Fruit fly (Drosophila melanogaster) whole organism, embryonic: ENCODE measurements around the gene CG33490.

Experiments
- Asciz ChIP-seq: fragments of 200-800 bp; sonication (Bioruptor generic); optimal IDR thresholded peaks from 2 replicates; lab custom pipeline; 2017; ENCODE audit warnings: missing biosample characterization, mild to moderate bottlenecking, missing genetic modification characterization, missing genetic modification reagents
- Atf-2 ChIP-seq: fragments of 200-800 bp; sonication (Bioruptor generic); optimal IDR thresholded peaks from 2 replicates; lab custom pipeline; 2016; ENCODE audit warnings: missing biosample characterization, missing genetic modification characterization
- Atf3 ChIP-seq: fragments of 200-800 bp; sonication (Bioruptor generic); optimal IDR thresholded peaks from 3 replicates; lab custom pipeline; 2016; ENCODE audit warnings: missing biosample characterization, missing genetic modification characterization
- CG10147 ChIP-seq: fragments of 200-800 bp; sonication (Bioruptor generic); optimal IDR thresholded peaks from 2 replicates; lab custom pipeline; 2019; ENCODE audit warnings: missing biosample characterization, mild to moderate bottlenecking, missing genetic modification characterization, moderate library complexity
- CG10366 ChIP-seq: fragments of 200-800 bp; sonication (Bioruptor generic); IDR thresholded peaks from 2 replicates; pipeline ENCODE4 v1.3.6; 2022; ENCODE audit warnings: missing biosample characterization, missing genetic modification characterization
- CG11398 ChIP-seq: fragments of 200-800 bp; sonication (Bioruptor generic); optimal IDR thresholded peaks from 2 replicates; lab custom pipeline; 2016; ENCODE audit warnings: missing biosample characterization, missing genetic modification characterization
- CG12299 ChIP-seq: fragments of 200-800 bp; sonication (Bioruptor generic); optimal IDR thresholded peaks from 2 replicates; lab custom pipeline; 2018; ENCODE audit warnings: missing biosample characterization, mild to moderate bottlenecking, missing genetic modification characterization
- CG12391 ChIP-seq: fragments of 200-800 bp; sonication (Bioruptor generic); optimal IDR thresholded peaks from 3 replicates; lab custom pipeline; 2018; ENCODE audit warnings: missing biosample characterization, mild to moderate bottlenecking, missing genetic modification characterization, moderate library complexity
- CG13296 ChIP-seq: fragments of 200-800 bp; sonication (Bioruptor generic); optimal IDR thresholded peaks from 3 replicates; lab custom pipeline; 2018; ENCODE audit warnings: missing biosample characterization, mild to moderate bottlenecking, missing genetic modification characterization
- CG13424 ChIP-seq: fragments of 200-800 bp; sonication (Bioruptor generic); optimal IDR thresholded peaks from 2 replicates; lab custom pipeline; 2019; ENCODE audit warnings: missing biosample characterization, mild to moderate bottlenecking, missing genetic modification characterization, moderate library complexity
- CG14441 ChIP-seq: fragments of 200-800 bp; sonication (Bioruptor generic); IDR thresholded peaks from 2 replicates; pipeline ENCODE4 v1.3.6; 2022; ENCODE audit warnings: missing biosample characterization, missing genetic modification characterization
- CG2120 ChIP-seq: fragments of 200-800 bp; sonication (Bioruptor generic); optimal IDR thresholded peaks from 3 replicates; lab custom pipeline; 2016; ENCODE audit warnings: missing biosample characterization, missing genetic modification characterization
- CG3163 ChIP-seq: fragments of 200-800 bp; sonication (Bioruptor generic); optimal IDR thresholded peaks from 3 replicates; lab custom pipeline; 2016; ENCODE audit warnings: missing biosample characterization, missing genetic modification characterization
- CG4404 ChIP-seq: fragments of 200-800 bp; sonication (Bioruptor generic); IDR thresholded peaks from 2 replicates; pipeline ENCODE4 v1.3.6; 2022; ENCODE audit warnings: missing biosample characterization, missing genetic modification characterization
- CG4854 ChIP-seq: fragments of 200-800 bp; sonication (Bioruptor generic); optimal IDR thresholded peaks from 2 replicates; lab custom pipeline; 2016; ENCODE audit warnings: missing biosample characterization, missing genetic modification characterization, inconsistent platforms
- CG5953 ChIP-seq: fragments of 200-800 bp; sonication (Bioruptor generic); IDR thresholded peaks from 2 replicates; pipeline ENCODE4 v1.3.6; 2022; ENCODE audit warnings: missing biosample characterization, missing genetic modification characterization
- CG6272 ChIP-seq: fragments of 200-800 bp; sonication (Bioruptor generic); IDR thresholded peaks from 2 replicates; pipeline ENCODE4 v1.3.6; 2022; ENCODE audit warnings: missing biosample characterization, missing genetic modification characterization
- CG8359 ChIP-seq: fragments of 200-800 bp; sonication (Bioruptor generic); optimal IDR thresholded peaks from 2 replicates; lab custom pipeline; 2017; ENCODE audit warnings: missing biosample characterization, mild to moderate bottlenecking, missing genetic modification characterization, borderline replicate concordance
- CG8944 ChIP-seq: fragments of 200-800 bp; sonication (Bioruptor generic); optimal IDR thresholded peaks from 3 replicates; lab custom pipeline; 2016; ENCODE audit warnings: missing biosample characterization, missing genetic modification characterization
- Dip2 ChIP-seq: fragments of 200-800 bp; sonication (Bioruptor generic); IDR thresholded peaks from 2 replicates; pipeline ENCODE4 v1.3.6; 2022; ENCODE audit warnings: missing biosample characterization, missing genetic modification characterization
- Drgx ChIP-seq: fragments of 200-800 bp; sonication (Bioruptor generic); IDR thresholded peaks from 2 replicates; pipeline ENCODE4 v1.3.6; 2022; ENCODE audit warnings: missing biosample characterization, missing genetic modification characterization
- Gug ChIP-seq: fragments of 200-800 bp; sonication (Bioruptor generic); IDR thresholded peaks from 4 replicates; pipeline ENCODE4 v1.3.6; 2022; ENCODE audit warnings: missing biosample characterization, missing genetic modification characterization
- Med ChIP-seq: fragments of 200-800 bp; sonication (Bioruptor generic); peaks from one replicate; lab custom pipeline; 2016; ENCODE audit warnings: missing biosample characterization, missing genetic modification characterization, mild to moderate bottlenecking, inconsistent platforms, moderate library complexity
- Nf-YB ChIP-seq: fragments of 200-800 bp; sonication (Bioruptor generic); optimal IDR thresholded peaks from 3 replicates; lab custom pipeline; 2019; ENCODE audit warnings: missing biosample characterization, mild to moderate bottlenecking, missing genetic modification characterization, moderate library complexity
- Ptx1 ChIP-seq: fragments of 200-800 bp; sonication (Bioruptor generic); IDR thresholded peaks from 2 replicates; pipeline ENCODE4 v1.3.6; 2022; ENCODE audit warnings: missing biosample characterization, missing genetic modification characterization
- Scr ChIP-seq: fragments of 200-800 bp; sonication (Bioruptor generic); IDR thresholded peaks from 2 replicates; pipeline ENCODE4 v1.3.6; 2022; ENCODE audit warnings: missing biosample characterization, missing genetic modification characterization; ENCODE audit not compliant: partially characterized antibody
- Six4 ChIP-seq: fragments of 200-800 bp; sonication (Bioruptor generic); optimal IDR thresholded peaks from 2 replicates; lab custom pipeline; 2016; ENCODE audit warnings: missing biosample characterization, missing genetic modification characterization
- Taf1 ChIP-seq: fragments of 200-800 bp; sonication (Bioruptor generic); IDR thresholded peaks from 2 replicates; pipeline ENCODE4 v1.3.6; 2022; ENCODE audit warnings: missing biosample characterization, missing genetic modification characterization
- Usf ChIP-seq: fragments of 200-800 bp; sonication (Bioruptor generic); optimal IDR thresholded peaks from 2 replicates; lab custom pipeline; 2017; ENCODE audit warnings: missing genotype, missing biosample characterization, missing genetic modification characterization
- cad ChIP-seq: fragments of >200 bp; optimal IDR thresholded peaks from 2 replicates; lab custom pipeline; 2017; ENCODE audit warnings: missing biosample characterization, missing genetic modification characterization
- cato ChIP-seq: fragments of 200-800 bp; sonication (Bioruptor generic); optimal IDR thresholded peaks from 2 replicates; lab custom pipeline; 2016; ENCODE audit warnings: missing biosample characterization, missing genetic modification characterization, borderline replicate concordance
- chif ChIP-seq, 2 experiments: fragments of 200-800 bp; sonication (Bioruptor generic); optimal IDR thresholded peaks; 3 replicates each; lab custom pipeline; 2016; ENCODE audit warnings: missing biosample characterization in 2 of 2, missing genetic modification characterization in 2 of 2
- chn ChIP-seq: fragments of 200-800 bp; sonication (Bioruptor generic); optimal IDR thresholded peaks from 2 replicates; lab custom pipeline; 2016; ENCODE audit warnings: missing biosample characterization, missing genetic modification characterization
- dm ChIP-seq: fragments of 200-800 bp; sonication (Bioruptor generic); optimal IDR thresholded peaks from 3 replicates; lab custom pipeline; 2016; ENCODE audit warnings: missing biosample characterization, missing genetic modification characterization
- esg ChIP-seq: fragments of 200-800 bp; sonication (Bioruptor generic); conservative IDR thresholded peaks from 2 replicates; pipeline ENCODE4 v1.3.6; 2022; ENCODE audit warnings: missing biosample characterization, missing genetic modification characterization
- fd96Cb ChIP-seq: fragments of 200-800 bp; sonication (Bioruptor generic); optimal IDR thresholded peaks from 2 replicates; lab custom pipeline; 2018; ENCODE audit warnings: missing biosample characterization, mild to moderate bottlenecking, missing genetic modification characterization, moderate library complexity
- gcm ChIP-seq: fragments of 200-800 bp; sonication (Bioruptor generic); optimal IDR thresholded peaks from 2 replicates; lab custom pipeline; 2019; ENCODE audit warnings: missing biosample characterization, mild to moderate bottlenecking, missing genetic modification characterization, moderate library complexity
- grn ChIP-seq: fragments of 200-800 bp; sonication (Bioruptor generic); optimal IDR thresholded peaks from 3 replicates; lab custom pipeline; 2017; ENCODE audit warnings: missing biosample characterization, missing genetic modification characterization
- insv ChIP-seq, 2 experiments: fragments of 200-800 bp; sonication (Bioruptor generic); optimal IDR thresholded peaks; 3 replicates each; lab custom pipeline; 2016 to 2018; ENCODE audit warnings: missing biosample characterization in 2 of 2, missing genetic modification characterization in 2 of 2
- inv ChIP-seq: fragments of 200-800 bp; sonication (Bioruptor generic); IDR thresholded peaks from 2 replicates; pipeline ENCODE4 v1.3.6; 2022; ENCODE audit warnings: missing biosample characterization, missing genetic modification characterization; ENCODE audit not compliant: partially characterized antibody
- kni ChIP-seq: fragments of 200-800 bp; sonication (Bioruptor generic); optimal IDR thresholded peaks from 3 replicates; lab custom pipeline; 2017; ENCODE audit warnings: mild to moderate bottlenecking, missing biosample characterization, missing genetic modification reagents, missing genetic modification characterization
- knrl ChIP-seq: fragments of 200-800 bp; sonication (Bioruptor generic); IDR thresholded peaks from 3 replicates; pipeline ENCODE4 v1.3.6; 2022; ENCODE audit warnings: missing biosample characterization, missing genetic modification characterization; ENCODE audit not compliant: partially characterized antibody
- lab ChIP-seq: fragments of 200-800 bp; sonication (Bioruptor generic); optimal IDR thresholded peaks from 3 replicates; lab custom pipeline; 2017; ENCODE audit warnings: missing biosample characterization, missing genetic modification characterization, mild to moderate bottlenecking, moderate library complexity, missing genetic modification reagents
- oc ChIP-seq: fragments of 200-800 bp; sonication (Bioruptor generic); optimal IDR thresholded peaks from 2 replicates; lab custom pipeline; 2018; ENCODE audit warnings: missing biosample characterization, mild to moderate bottlenecking, missing genetic modification characterization, moderate library complexity
- onecut ChIP-seq: fragments of 200-800 bp; sonication (Bioruptor generic); IDR thresholded peaks from 2 replicates; pipeline ENCODE4 v1.3.6; 2022; ENCODE audit warnings: missing biosample characterization, missing genetic modification characterization
- p53 ChIP-seq: fragments of 200-800 bp; sonication (Bioruptor generic); optimal IDR thresholded peaks from 2 replicates; lab custom pipeline; 2016; ENCODE audit warnings: missing biosample characterization, missing genetic modification characterization
- repo ChIP-seq: fragments of 200-800 bp; sonication (Bioruptor generic); optimal IDR thresholded peaks from 2 replicates; lab custom pipeline; 2016; ENCODE audit warnings: missing biosample characterization, missing genetic modification characterization
- stc ChIP-seq: fragments of 200-800 bp; sonication (Bioruptor generic); IDR thresholded peaks from 2 replicates; pipeline ENCODE4 v1.3.6; 2022; ENCODE audit warnings: missing biosample characterization, missing genetic modification characterization
- tin ChIP-seq: fragments of 200-800 bp; sonication (Bioruptor generic); optimal IDR thresholded peaks from 3 replicates; lab custom pipeline; 2016; ENCODE audit warnings: missing biosample characterization, missing genetic modification characterization
- wdn ChIP-seq: fragments of 200-800 bp; sonication (Bioruptor generic); IDR thresholded peaks from 2 replicates; pipeline ENCODE4 v1.3.6; 2022; ENCODE audit warnings: missing biosample characterization, missing genetic modification characterization
- wor ChIP-seq: fragments of 200-800 bp; sonication (Bioruptor generic); IDR thresholded peaks from 2 replicates; pipeline ENCODE4 v1.3.6; 2022; ENCODE audit warnings: missing biosample characterization, missing genetic modification characterization

The CG33490 gene

DNA sequence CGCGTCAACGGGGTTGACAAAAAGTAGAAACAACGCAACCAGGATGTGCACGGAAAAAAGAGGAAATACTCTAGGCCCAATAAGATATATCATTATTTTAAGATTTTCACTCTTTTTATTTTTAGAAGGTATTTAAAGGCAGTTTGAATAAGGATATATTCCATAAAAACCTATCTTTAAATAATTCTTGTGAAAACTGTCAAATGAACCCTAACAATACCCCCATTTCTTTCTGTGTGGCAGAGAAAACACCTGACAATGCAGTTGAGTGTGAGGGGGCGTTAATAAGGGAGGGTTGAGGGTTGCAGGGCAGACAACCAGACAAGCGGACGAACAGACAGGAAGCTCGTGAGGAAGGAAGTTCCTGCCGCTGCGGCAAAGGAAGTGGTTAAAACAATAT lies 22.5 kb downstream of the CG33490 start (continued):
- TF ChIP-seq onecut (GFP tag; lab: Robert Waterston, UW) (no peak), chif (GFP tag; optimal IDR thresholded peaks at IDR 0.05; lab: Kevin White, UChicago) (peak in 1 of 2 experiments; percentile 16), p53 (GFP tag; lab: Kevin White, UChicago) (no peak), kni (no peak), Ptx1 (GFP tag; lab: Robert Waterston, UW) (peak; percentile 39; the same call in 1 of the 2 replicates), repo (GFP tag; lab: Kevin White, UChicago) (no peak), CG13424 (tag; lab: Kevin White, UChicago) (peak; percentile 42), Nf-YB (GFP tag; lab: Kevin White, UChicago) (no peak), wdn (GFP tag; lab: Robert Waterston, UW) (no peak), CG10366 (GFP tag; lab: Robert Waterston, UW) (no peak), CG12391 (tag; lab: Kevin White, UChicago) (peak; percentile 52), CG2120 (no peak), CG4854 (no peak), inv (no peak), cato (GFP tag; lab: Kevin White, UChicago) (peak; percentile 30), oc (tag; lab: Kevin White, UChicago) (no peak), CG6272 (GFP tag; lab: Robert Waterston, UW) (peak; percentile 14; the same call in 1 of the 2 replicates), stc (no peak), CG4404 (GFP tag; lab: Robert Waterston, UW) (0 out of 2 replicates have a peak, but pooled peaks have one; percentile 15), Six4 (peak; percentile 28), Gug (0 out of 4 replicates have a peak, but pooled peaks have one; percentile 4), CG10147 (peak; percentile 17), CG11398 (GFP tag; lab: Kevin White, UChicago) (no peak), Taf1 (GFP tag; lab: Robert Waterston, UW) (no peak), gcm (peak; percentile 45), CG13296 (GFP tag; lab: Kevin White, UChicago) (no peak), CG3163 (GFP tag; lab: Kevin White, UChicago) (no peak), Atf-2 (no peak), CG14441 (GFP tag; lab: Robert Waterston, UW) (no peak), CG8359 (no peak), Drgx (peak; percentile 53), fd96Cb (tag; lab: Kevin White, UChicago) (peak; percentile 41), grn (GFP tag; lab: Kevin White, UChicago) (no peak), CG12299 (tag; lab: Kevin White, UChicago) (no peak), CG8944 (GFP tag; lab: Kevin White, UChicago) (no peak), dm (GFP tag; lab: Kevin White, UChicago) (no peak), CG5953 (GFP tag; lab: Robert Waterston, UW) (no peak), wor (GFP tag; lab: Robert Waterston, UW) (no peak), Asciz (GFP tag; lab: Kevin White, UChicago) (no peak), lab (GFP tag; lab: Kevin White, UChicago) (peak; percentile 16), esg (no peak; the same call in 1 of the 2 replicates), Usf (GFP tag; lab: Kevin White, UChicago) (no peak), knrl (GFP tag; lab: Robert Waterston, UW) (no peak), cad (GFP tag; lab: Kevin White, UChicago) (no peak), Atf3 (GFP tag; lab: Kevin White, UChicago) (no peak), Dip2 (no peak), Scr (GFP tag; lab: Robert Waterston, UW) (no peak), chn (peak; percentile 13), Med (GFP tag; lab: Kevin White, UChicago) (peak; percentile 76), tin (GFP tag; lab: Kevin White, UChicago) (peak; percentile 32), insv (GFP tag; optimal IDR thresholded peaks at IDR 0.05; lab: Kevin White, UChicago) (no peak)
